Fruit fly (Drosophila melanogaster) whole organism: Measurements from ENCODE around the gene CG9926.

Source experiments
- CG8478 ChIP-seq: fragments of >200 bp; optimal IDR thresholded peaks from 2 replicates; lab custom pipeline; 2018; ENCODE audit warnings: inconsistent platforms
- Dll ChIP-seq: fragments of >200 bp; optimal IDR thresholded peaks from 2 replicates; lab custom pipeline; 2017
- EcR ChIP-seq, 2 experiments: fragments of >200 bp; optimal IDR thresholded peaks; 2 replicates each; lab custom pipeline; 2017; ENCODE audit warnings: missing biosample characterization in 2 of 2, missing genetic modification characterization in 2 of 2, missing genetic modification reagents in 2 of 2
- pan ChIP-seq: fragments of >200 bp; optimal IDR thresholded peaks from 2 replicates; lab custom pipeline; 2017
- psq ChIP-seq: fragments of >200 bp; optimal IDR thresholded peaks from 2 replicates; lab custom pipeline; 2017
- usp ChIP-seq: fragments of >200 bp; optimal IDR thresholded peaks from 2 replicates; lab custom pipeline; 2017; ENCODE audit warnings: missing biosample characterization, missing genetic modification characterization, mixed read lengths

The CG9926 gene

DNA sequence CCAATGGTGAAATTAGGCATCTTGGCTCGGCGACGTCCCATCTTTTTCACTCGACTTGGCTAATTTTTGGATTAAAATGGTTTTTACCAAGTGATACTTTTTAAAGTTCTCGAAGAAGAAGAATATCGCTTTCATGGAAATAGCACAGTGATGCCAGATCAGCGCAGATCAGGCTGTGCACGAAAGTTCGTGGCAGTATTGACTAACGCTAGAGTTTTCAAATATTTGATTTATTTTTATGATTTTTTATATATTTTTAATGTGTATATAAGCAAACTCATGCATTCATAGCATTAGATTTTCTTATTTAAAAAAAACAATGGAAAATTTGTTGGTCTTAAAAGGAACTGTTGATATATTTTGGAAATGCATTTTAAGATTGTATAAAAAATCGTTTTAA is at the start of gene CG9926:
CG9926 (minus strand) TSS at position 101 of the 400 bp plus-strand sequence.
- TF ChIP-seq Dll (lab: Kevin White, UChicago) (no peak), pan (lab: Kevin White, UChicago) (no peak), EcR (GFP tag; optimal IDR thresholded peaks at IDR 0.05; lab: Kevin White, UChicago) (no peak), CG8478 (no peak), psq (no peak), usp (GFP tag; lab: Kevin White, UChicago) (no peak)

DNA sequence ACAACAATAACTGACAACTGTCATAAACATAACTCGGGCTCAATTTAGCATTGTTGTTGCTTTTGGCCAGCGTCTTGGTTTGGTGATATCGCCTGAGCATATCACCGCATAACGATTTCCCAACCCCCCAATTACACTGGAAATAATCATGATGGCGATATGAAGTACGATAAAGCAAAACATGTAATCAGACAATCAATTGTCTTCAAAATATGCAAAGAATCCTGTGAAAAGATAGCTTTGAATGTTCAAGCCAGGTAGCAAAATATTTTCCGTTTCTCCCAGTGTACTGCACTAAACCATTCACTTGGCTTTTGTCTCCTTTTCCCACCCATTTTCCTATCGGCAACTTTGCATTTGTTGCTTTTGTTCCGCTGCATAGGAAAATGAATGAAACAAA is 48.6 kb upstream of the CG9926 start:
- TF ChIP-seq pan (lab: Kevin White, UChicago) (no peak), Dll (lab: Kevin White, UChicago) (no peak), usp (GFP tag; lab: Kevin White, UChicago) (no peak), EcR (GFP tag; optimal IDR thresholded peaks at IDR 0.05; lab: Kevin White, UChicago) (no peak), psq (no peak), CG8478 (no peak)

DNA sequence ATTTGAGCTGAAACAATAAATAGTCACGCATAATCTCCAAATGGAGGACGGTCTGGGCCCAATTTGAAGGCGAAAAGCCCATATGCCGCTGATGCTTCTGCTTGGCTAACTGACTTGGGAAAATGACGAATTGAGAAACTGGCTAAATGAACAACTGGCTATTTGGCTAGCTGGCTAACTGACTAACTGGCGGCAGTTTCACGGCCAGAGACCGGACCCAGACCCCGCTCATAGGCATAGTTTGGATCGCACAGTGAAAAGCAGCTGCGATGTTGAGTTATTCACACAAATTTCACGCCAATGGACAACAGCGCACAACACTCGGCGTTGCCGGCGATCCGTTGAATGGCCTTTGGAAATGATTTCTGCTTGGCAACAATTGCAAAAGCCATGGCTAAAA is 47.7 kb upstream of the CG9926 start:
- no peak for TF ChIP-seq psq
- no peak for TF ChIP-seq EcR (GFP tag; optimal IDR thresholded peaks at IDR 0.05; lab: Kevin White, UChicago)
- TF ChIP-seq Dll (lab: Kevin White, UChicago) = no peak
- no peak for TF ChIP-seq CG8478
- no peak for TF ChIP-seq pan (lab: Kevin White, UChicago)
- TF ChIP-seq usp (GFP tag; lab: Kevin White, UChicago) = no peak

DNA sequence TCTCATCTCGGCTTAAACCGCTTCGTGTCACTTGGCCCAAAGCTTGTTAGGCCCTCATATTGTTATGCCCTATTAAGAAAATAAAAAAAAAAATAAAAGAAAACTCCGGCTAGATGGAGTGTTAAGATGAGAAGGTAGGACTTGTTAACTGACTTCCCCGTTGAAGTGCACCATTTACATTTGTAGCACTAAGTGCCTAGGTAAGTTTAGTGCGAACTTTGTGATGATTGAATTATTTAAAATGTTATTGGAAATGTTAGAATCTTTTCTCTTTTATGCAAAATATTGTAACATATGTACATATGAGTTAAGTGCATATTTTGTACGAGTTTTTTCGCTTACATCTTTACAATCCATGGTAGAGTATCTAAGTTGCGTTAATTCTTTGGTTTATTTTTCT is 47.2 kb upstream of the CG9926 start:
- TF ChIP-seq Dll (lab: Kevin White, UChicago) (no peak), usp (GFP tag; lab: Kevin White, UChicago) (no peak), CG8478 (no peak), psq (no peak), pan (lab: Kevin White, UChicago) (no peak), EcR (GFP tag; optimal IDR thresholded peaks at IDR 0.05; lab: Kevin White, UChicago) (no peak)

DNA sequence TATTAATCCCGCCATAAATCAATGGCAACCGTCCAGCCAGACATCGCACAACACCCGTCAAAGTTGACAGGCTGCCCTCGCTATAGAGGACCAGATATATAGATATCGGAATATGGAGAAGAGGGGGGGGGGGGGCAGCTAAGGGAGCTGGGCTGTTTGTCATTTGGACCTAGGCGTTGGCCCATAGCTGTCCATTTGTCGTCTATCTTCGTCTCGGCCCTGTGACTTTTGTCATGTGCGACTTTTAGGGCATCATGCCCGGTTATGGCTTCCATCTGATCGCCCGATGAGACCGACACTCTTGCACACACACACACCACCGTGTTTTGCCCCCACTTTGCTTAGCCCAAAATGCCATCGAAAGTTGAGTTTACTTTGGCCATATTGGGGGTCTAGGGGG is 46.8 kb upstream of the CG9926 start:
- TF ChIP-seq usp (GFP tag; lab: Kevin White, UChicago) (no peak), CG8478 (no peak), Dll (lab: Kevin White, UChicago) (no peak), psq (no peak), pan (lab: Kevin White, UChicago) (no peak), EcR (GFP tag; optimal IDR thresholded peaks at IDR 0.05; lab: Kevin White, UChicago) (no peak)

DNA sequence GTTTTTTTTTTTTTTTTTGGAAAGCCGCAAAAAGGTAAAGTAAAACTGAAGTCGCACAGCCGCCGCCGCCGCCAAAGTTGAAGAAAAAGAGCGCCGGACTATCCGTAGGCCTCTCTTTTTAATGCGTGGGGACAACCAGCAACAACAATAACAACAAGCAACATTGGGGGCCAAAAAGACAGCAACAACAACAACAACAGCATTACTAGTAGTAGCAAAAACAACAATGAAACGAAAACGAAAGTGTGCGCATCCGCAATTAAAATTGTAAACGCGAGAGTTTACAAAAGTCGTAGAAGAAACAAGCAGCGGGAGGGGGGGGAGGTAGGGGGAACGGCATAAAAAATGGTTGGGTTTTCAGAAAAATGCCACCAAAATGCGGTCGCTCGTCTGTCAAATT is 45.0 kb upstream of the CG9926 start:
- TF ChIP-seq Dll (lab: Kevin White, UChicago) (no peak), psq (no peak), pan (lab: Kevin White, UChicago) (no peak), usp (GFP tag; lab: Kevin White, UChicago) (no peak), CG8478 (no peak), EcR (GFP tag; optimal IDR thresholded peaks at IDR 0.05; lab: Kevin White, UChicago) (no peak)

DNA sequence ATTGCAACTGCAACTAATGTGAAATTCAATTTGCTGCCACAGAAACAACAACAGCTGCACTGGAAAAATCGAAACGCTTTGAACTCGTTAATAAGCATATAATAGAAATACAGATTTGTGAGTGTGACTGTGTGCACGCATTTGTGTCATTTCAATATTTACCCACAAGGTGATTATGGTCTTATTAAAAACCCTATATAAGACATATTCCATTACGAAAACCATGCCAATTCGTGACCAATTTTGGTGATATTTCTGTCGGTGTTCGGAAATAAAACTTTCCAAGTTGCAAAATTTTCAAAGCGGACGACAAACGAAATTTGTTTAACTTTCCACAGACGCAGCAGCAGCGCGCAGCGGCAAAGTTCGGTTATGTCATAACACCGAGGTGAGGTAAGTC is 44.5 kb upstream of the CG9926 start:
- TF ChIP-seq CG8478 = no peak
- no peak for TF ChIP-seq EcR (GFP tag; optimal IDR thresholded peaks at IDR 0.05; lab: Kevin White, UChicago)
- no peak for TF ChIP-seq psq
- TF ChIP-seq Dll (lab: Kevin White, UChicago) = no peak
- no peak for TF ChIP-seq pan (lab: Kevin White, UChicago)
- TF ChIP-seq usp (GFP tag; lab: Kevin White, UChicago) = no peak

DNA sequence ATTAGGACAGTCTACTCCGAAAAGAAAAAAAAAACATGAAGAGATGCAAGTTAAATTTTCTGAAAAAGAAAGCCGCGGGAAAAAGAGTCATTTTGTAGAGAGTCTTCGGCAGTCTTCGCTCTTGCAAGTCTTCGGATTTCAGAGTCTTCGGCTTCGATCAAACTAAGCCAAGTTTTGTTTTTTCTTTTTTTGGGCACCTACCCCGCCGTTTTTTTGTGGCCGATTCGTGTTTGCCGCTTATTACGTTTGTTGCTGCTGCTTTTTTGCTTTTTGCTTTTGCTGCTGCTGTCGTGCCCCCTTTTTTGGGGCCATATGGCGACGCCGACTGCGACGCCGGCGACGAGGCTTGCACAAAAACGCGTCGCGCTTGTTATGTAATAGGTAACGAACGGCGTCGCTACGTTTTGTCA is 41.2 kb upstream of the CG9926 start:
- TF ChIP-seq psq (no peak), Dll (lab: Kevin White, UChicago) (no peak), CG8478 (no peak), usp (GFP tag; lab: Kevin White, UChicago) (no peak), EcR (GFP tag; optimal IDR thresholded peaks at IDR 0.05; lab: Kevin White, UChicago) (no peak), pan (lab: Kevin White, UChicago) (no peak)

DNA sequence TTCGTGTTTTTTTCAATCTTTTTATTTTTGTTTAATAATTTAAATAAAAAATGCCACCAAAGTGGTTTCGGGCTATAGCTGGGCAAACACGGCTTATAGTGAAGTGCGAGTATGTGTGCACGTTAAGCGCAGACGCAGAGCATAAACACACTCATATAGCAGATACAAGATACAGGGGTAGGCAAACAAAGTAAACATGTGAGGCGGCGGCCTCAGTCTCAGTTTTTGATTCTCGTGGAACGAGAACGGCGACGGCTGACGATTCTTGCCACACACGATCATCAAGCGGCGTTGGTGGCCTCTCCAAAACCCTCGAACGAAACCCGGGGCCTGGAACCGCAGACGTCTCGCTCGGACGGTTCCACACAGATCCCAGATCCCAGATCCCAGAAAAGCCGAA is 39.2 kb upstream of the CG9926 start:
- TF ChIP-seq Dll (lab: Kevin White, UChicago) (no peak), usp (GFP tag; lab: Kevin White, UChicago) (no peak), EcR (GFP tag; optimal IDR thresholded peaks at IDR 0.05; lab: Kevin White, UChicago) (no peak), psq (no peak), CG8478 (no peak)

DNA sequence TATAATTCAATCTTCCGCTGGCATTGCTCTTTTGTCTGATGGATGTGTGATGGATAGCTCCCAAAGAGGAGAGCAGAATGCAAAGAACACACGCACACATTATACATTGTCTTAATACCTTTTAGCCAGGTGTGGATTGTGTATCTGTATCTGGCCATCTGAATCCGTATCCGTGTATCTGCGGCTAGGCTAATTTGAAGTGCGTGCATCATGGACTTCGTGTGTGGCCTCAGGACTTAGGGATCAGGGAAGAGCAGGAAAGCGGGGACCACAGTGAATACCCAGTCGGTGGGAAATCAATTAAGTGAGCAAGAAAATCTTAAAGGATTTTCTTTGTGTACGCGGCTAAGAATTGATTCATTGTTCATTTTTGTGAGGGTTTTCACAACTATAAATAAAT is 38.5 kb upstream of the CG9926 start:
- TF ChIP-seq pan (lab: Kevin White, UChicago) = no peak
- TF ChIP-seq psq = no peak
- TF ChIP-seq Dll (lab: Kevin White, UChicago) = no peak
- no peak for TF ChIP-seq EcR (GFP tag; optimal IDR thresholded peaks at IDR 0.05; lab: Kevin White, UChicago)
- TF ChIP-seq usp (GFP tag; lab: Kevin White, UChicago) = no peak
- TF ChIP-seq CG8478 = no peak

DNA sequence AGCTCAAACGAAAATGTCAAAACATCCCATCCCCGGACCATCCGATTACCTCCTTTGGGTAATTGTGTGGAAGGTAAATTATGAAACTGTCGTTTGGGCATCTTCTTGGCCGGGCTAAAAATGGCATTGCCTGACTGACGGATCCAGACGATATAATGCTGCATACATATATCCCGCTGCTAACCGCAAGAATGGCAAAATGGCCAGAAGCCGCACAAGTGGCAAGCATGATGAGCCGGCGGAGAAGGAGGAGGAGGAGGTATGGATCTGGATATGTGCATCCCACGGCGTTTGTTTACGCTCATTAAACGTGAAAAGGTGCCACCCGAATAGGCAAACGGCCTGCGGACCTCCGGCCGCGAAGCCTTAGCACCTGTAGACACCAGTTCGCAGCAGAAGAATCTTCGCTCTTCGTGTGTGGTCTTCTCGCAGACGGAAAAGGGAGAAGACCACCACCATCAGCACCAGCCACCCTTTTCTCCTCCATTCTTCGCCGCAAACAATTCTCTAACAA is 38.0 kb upstream of the CG9926 start:
- TF ChIP-seq pan (lab: Kevin White, UChicago) (no peak), EcR (GFP tag; optimal IDR thresholded peaks at IDR 0.05; lab: Kevin White, UChicago) (no peak), CG8478 (no peak), Dll (lab: Kevin White, UChicago) (no peak)

DNA sequence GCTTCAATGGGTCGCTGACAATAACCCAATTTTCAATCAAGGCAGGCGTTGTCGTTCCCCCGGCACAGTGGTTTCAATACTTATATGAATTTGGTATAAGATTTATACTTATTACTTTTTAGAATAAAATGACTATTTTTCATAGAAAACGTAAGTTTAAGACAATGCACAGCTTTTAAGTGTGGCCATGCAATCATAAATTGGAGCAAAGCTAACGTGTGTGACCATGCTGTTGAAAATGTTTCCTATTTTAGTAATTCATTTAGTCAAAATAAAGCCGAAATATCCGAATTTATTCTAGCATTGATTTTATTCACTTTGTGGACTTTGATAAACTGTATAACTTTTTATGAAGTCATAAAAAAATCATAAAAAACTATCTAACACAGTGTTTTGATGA is 35.7 kb upstream of the CG9926 start:
- no peak for TF ChIP-seq psq
- TF ChIP-seq pan (lab: Kevin White, UChicago) = no peak

DNA sequence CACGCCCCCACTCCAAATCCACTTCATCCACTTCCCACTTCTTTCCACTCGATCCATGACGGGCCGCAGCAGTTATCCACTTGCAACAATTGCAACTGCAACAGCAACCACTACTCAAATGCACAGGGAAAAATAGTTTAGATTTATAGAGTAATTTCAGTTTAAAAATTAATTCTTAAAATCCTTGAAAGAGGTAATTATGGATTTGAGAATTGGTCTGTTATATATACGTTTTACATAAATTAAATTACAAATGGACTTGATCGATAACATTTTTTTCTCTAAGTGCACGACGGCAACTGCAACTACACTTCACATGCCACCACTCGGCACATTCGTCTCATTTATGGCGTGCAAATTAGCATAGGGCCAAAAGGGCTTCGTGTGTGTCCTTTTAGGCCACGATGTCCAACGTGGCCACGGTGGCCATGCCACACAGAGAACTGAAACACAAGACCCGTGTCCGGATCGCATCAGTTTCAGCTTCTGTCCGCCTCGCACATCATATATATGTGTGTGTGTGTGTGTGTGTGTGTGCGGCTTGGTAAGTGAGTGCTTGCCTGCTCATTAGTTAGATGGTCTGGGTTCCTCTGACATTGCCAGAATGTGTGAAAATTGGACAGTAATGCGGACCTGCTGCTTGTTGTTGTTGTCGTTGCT is 34.1 kb upstream of the CG9926 start:
- TF ChIP-seq EcR (GFP tag; optimal IDR thresholded peaks at IDR 0.05; lab: Kevin White, UChicago) (no peak), psq (no peak), CG8478 (no peak), Dll (lab: Kevin White, UChicago) (no peak)
